Fruit fly (Drosophila melanogaster) whole organism, wandering third instar larva: ENCODE measurements around the gene Pmvk.

ENCODE experiments used
- Abd-B ChIP-seq: fragments of >200 bp; optimal IDR thresholded peaks from 2 replicates; lab custom pipeline; 2017; ENCODE audit warnings: missing biosample characterization, missing genetic modification characterization
- CG9705 ChIP-seq: fragments of 200-800 bp; sonication (Bioruptor generic); optimal IDR thresholded peaks from 2 replicates; lab custom pipeline; 2018; ENCODE audit warnings: missing biosample characterization, mild to moderate bottlenecking, missing genetic modification characterization
- Dif ChIP-seq: fragments of 200-275, 200-300 bp; sonication (Bioruptor generic); optimal IDR thresholded peaks from 2 replicates; lab custom pipeline; 2018; ENCODE audit warnings: missing biosample characterization, missing genetic modification characterization; ENCODE audit not compliant: partially characterized antibody
- N ChIP-seq: fragments of >200 bp; optimal IDR thresholded peaks from 2 replicates; lab custom pipeline; 2018; ENCODE audit warnings: missing biosample characterization, missing external identifiers, missing genetic modification characterization
- OdsH ChIP-seq: fragments of 200-800 bp; sonication (Bioruptor generic); optimal IDR thresholded peaks from 2 replicates; lab custom pipeline; 2016; ENCODE audit warnings: missing biosample characterization, mild to moderate bottlenecking, missing genetic modification characterization
- brk ChIP-seq: fragments of 200-800 bp; sonication (Bioruptor generic); optimal IDR thresholded peaks from 2 replicates; lab custom pipeline; 2016; ENCODE audit warnings: missing biosample characterization, mild to moderate bottlenecking, missing genetic modification characterization
- foxo ChIP-seq, 2 experiments: fragments of 200-800 bp; sonication (Bioruptor generic); optimal IDR thresholded peaks; 2 replicates in 1 of 2; 3 replicates in 1 of 2; lab custom pipeline; 2016 to 2017; ENCODE audit warnings: missing biosample characterization in 2 of 2, missing genetic modification characterization in 2 of 2
- fru ChIP-seq: fragments of 200-800 bp; sonication (Bioruptor generic); optimal IDR thresholded peaks from 3 replicates; lab custom pipeline; 2016; ENCODE audit warnings: missing biosample characterization, mild to moderate bottlenecking, missing genetic modification characterization
- h ChIP-seq: fragments of 200-800 bp; sonication (Bioruptor generic); optimal IDR thresholded peaks from 3 replicates; lab custom pipeline; 2016; ENCODE audit warnings: missing biosample characterization, mild to moderate bottlenecking, missing genetic modification characterization
- psq ChIP-seq: fragments of 200-800 bp; sonication (Bioruptor generic); optimal IDR thresholded peaks from 3 replicates; lab custom pipeline; 2017; ENCODE audit warnings: missing biosample characterization, mild to moderate bottlenecking, missing genetic modification characterization, moderate library complexity
- sv ChIP-seq: fragments of 200-800 bp; sonication (Bioruptor generic); optimal IDR thresholded peaks from 3 replicates; lab custom pipeline; 2016; ENCODE audit warnings: missing biosample characterization, missing genetic modification characterization
- usp ChIP-seq: fragments of >200 bp; optimal IDR thresholded peaks from 2 replicates; lab custom pipeline; 2017; ENCODE audit warnings: missing biosample characterization, missing genetic modification characterization

DNA sequence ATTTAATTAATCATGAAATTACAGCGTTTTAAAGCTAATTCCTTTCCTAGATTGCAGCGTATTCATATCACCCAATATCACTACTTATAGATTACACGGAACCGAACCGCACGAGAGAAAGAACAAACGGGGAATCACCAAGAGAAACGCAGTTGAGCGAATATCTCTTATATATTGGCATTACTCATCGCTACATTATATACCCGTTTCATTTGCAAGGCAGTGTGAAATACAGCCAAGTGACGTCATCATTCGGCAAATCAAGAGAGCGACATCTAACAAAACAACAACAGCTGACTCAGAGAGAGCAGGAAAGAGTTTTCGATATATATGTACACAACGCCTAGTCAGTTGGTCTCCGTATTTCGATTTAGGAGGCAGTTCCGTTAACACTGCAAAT is 32.0 kb downstream of the Pmvk start, which contains the start of gene Tep4:
- TF ChIP-seq psq (GFP tag; lab: Kevin White, UChicago) (no peak), CG9705 (no peak), OdsH (GFP tag; lab: Kevin White, UChicago) (no peak), Dif (GFP tag; lab: Kevin White, UChicago) (no peak), Abd-B (no peak), h (GFP tag; lab: Kevin White, UChicago) (no peak), foxo (GFP tag; optimal IDR thresholded peaks at IDR 0.05; lab: Kevin White, UChicago) (no peak), usp (GFP tag; lab: Kevin White, UChicago) (no peak), sv (GFP tag; lab: Kevin White, UChicago) (no peak), fru (no peak), brk (no peak), N (GFP tag; lab: Kevin White, UChicago) (no peak)
